Fruit fly (Drosophila melanogaster) whole organism, embryonic: Measurements from ENCODE around the gene CG14676.

Experiments
- BEAF-32 ChIP-seq: fragments of 200-800 bp; sonication (Bioruptor generic); optimal IDR thresholded peaks from 3 replicates; lab custom pipeline; 2017; ENCODE audit warnings: missing biosample characterization, missing genetic modification characterization, mild to moderate bottlenecking, moderate library complexity, missing genetic modification reagents
- Bteb2 ChIP-seq: fragments of 200-800 bp; sonication (Bioruptor generic); optimal IDR thresholded peaks from 2 replicates; lab custom pipeline; 2016; ENCODE audit warnings: missing biosample characterization, missing genetic modification characterization
- CG10565 ChIP-seq: fragments of 200-800 bp; sonication (Bioruptor generic); optimal IDR thresholded peaks from 3 replicates; lab custom pipeline; 2016; ENCODE audit warnings: missing biosample characterization, mild to moderate bottlenecking, missing genetic modification characterization
- CG10654 ChIP-seq: fragments of 200-800 bp; sonication (Bioruptor generic); optimal IDR thresholded peaks from 2 replicates; lab custom pipeline; 2016; ENCODE audit warnings: missing biosample characterization, missing genetic modification characterization
- CG10959 ChIP-seq: fragments of 200-800 bp; sonication (Bioruptor generic); IDR thresholded peaks from 2 replicates; pipeline ENCODE4 v1.3.6; 2022; ENCODE audit warnings: missing biosample characterization, missing genetic modification characterization
- CG12299 ChIP-seq: fragments of 200-800 bp; sonication (Bioruptor generic); optimal IDR thresholded peaks from 2 replicates; lab custom pipeline; 2018; ENCODE audit warnings: missing biosample characterization, mild to moderate bottlenecking, missing genetic modification characterization
- CG12659 ChIP-seq: fragments of 200-800 bp; sonication (Bioruptor generic); optimal IDR thresholded peaks from 3 replicates; lab custom pipeline; 2017; ENCODE audit warnings: mild to moderate bottlenecking, missing biosample characterization, missing genetic modification reagents, missing genetic modification characterization
- CG12744 ChIP-seq: fragments of 200-800 bp; sonication (Bioruptor generic); optimal IDR thresholded peaks from 2 replicates; lab custom pipeline; 2016; ENCODE audit warnings: missing biosample characterization, missing genetic modification characterization
- CG13287 ChIP-seq: fragments of 200-800 bp; sonication (Bioruptor generic); IDR thresholded peaks from 2 replicates; pipeline ENCODE4 v1.3.6; 2022; ENCODE audit warnings: missing biosample characterization, missing genetic modification characterization; ENCODE audit not compliant: partially characterized antibody
- CG14710 ChIP-seq: fragments of 200-800 bp; sonication (Bioruptor generic); optimal IDR thresholded peaks from 3 replicates; lab custom pipeline; 2019; ENCODE audit warnings: missing biosample characterization, mild to moderate bottlenecking, missing genetic modification characterization, moderate library complexity
- CG2116 ChIP-seq: fragments of 200-800 bp; sonication (Bioruptor generic); optimal IDR thresholded peaks from 3 replicates; lab custom pipeline; 2018; ENCODE audit warnings: missing biosample characterization, mild to moderate bottlenecking, missing genetic modification characterization
- CG2889 ChIP-seq: fragments of 200-800 bp; sonication (Bioruptor generic); IDR thresholded peaks from 3 replicates; pipeline ENCODE4 v1.3.6; 2022; ENCODE audit warnings: missing biosample characterization, missing genetic modification characterization
- CG30403 ChIP-seq: fragments of 200-800 bp; sonication (Bioruptor generic); optimal IDR thresholded peaks from 3 replicates; lab custom pipeline; 2016; ENCODE audit warnings: missing biosample characterization, missing genetic modification characterization
- CG31388 ChIP-seq: fragments of 200-800 bp; sonication (Bioruptor generic); optimal IDR thresholded peaks from 2 replicates; lab custom pipeline; 2016; ENCODE audit warnings: missing biosample characterization, missing genetic modification characterization
- CG33557 ChIP-seq: fragments of 200-800 bp; sonication (Bioruptor generic); optimal IDR thresholded peaks from 2 replicates; lab custom pipeline; 2019; ENCODE audit warnings: missing biosample characterization, mild to moderate bottlenecking, missing genetic modification characterization, moderate library complexity
- CG34224 ChIP-seq: fragments of 200-800 bp; sonication (Bioruptor generic); IDR thresholded peaks from 3 replicates; pipeline ENCODE4 v1.3.6; 2022; ENCODE audit warnings: missing biosample characterization, missing genetic modification characterization; ENCODE audit not compliant: partially characterized antibody
- CG4282 ChIP-seq: fragments of 200-800 bp; sonication (Bioruptor generic); optimal IDR thresholded peaks from 2 replicates; lab custom pipeline; 2016; ENCODE audit warnings: missing biosample characterization, missing genetic modification characterization
- CG4404 ChIP-seq: fragments of 200-800 bp; sonication (Bioruptor generic); IDR thresholded peaks from 2 replicates; pipeline ENCODE4 v1.3.6; 2022; ENCODE audit warnings: missing biosample characterization, missing genetic modification characterization
- CG4854 ChIP-seq: fragments of 200-800 bp; sonication (Bioruptor generic); optimal IDR thresholded peaks from 2 replicates; lab custom pipeline; 2016; ENCODE audit warnings: missing biosample characterization, missing genetic modification characterization, inconsistent platforms
- CG7271 ChIP-seq: fragments of 200-800 bp; sonication (Bioruptor generic); optimal IDR thresholded peaks from 2 replicates; lab custom pipeline; 2018; ENCODE audit warnings: missing biosample characterization, mild to moderate bottlenecking, missing genetic modification characterization, moderate library complexity
- CG7372 ChIP-seq: fragments of 200-800 bp; sonication (Bioruptor generic); IDR thresholded peaks from 2 replicates; pipeline ENCODE4 v1.3.6; 2022; ENCODE audit warnings: missing biosample characterization, missing genetic modification characterization
- CG7839 ChIP-seq: fragments of 200-800 bp; sonication (Bioruptor generic); optimal IDR thresholded peaks from 3 replicates; lab custom pipeline; 2018; ENCODE audit warnings: missing biosample characterization, mild to moderate bottlenecking, missing genetic modification characterization, moderate library complexity
- CG8924 ChIP-seq: fragments of 200-800 bp; optimal IDR thresholded peaks from 3 replicates; lab custom pipeline; 2019; ENCODE audit warnings: missing biosample characterization, mild to moderate bottlenecking, missing genetic modification characterization, moderate library complexity
- CG9932 ChIP-seq: fragments of 200-800 bp; sonication (Bioruptor generic); IDR thresholded peaks from 2 replicates; pipeline ENCODE4 v1.3.6; 2022; ENCODE audit warnings: missing biosample characterization, missing genetic modification characterization
- Dad ChIP-seq: fragments of 200-800 bp; sonication (Bioruptor generic); optimal IDR thresholded peaks from 3 replicates; lab custom pipeline; 2016; ENCODE audit warnings: missing biosample characterization, missing genetic modification characterization
- Dip2 ChIP-seq: fragments of 200-800 bp; sonication (Bioruptor generic); IDR thresholded peaks from 2 replicates; pipeline ENCODE4 v1.3.6; 2022; ENCODE audit warnings: missing biosample characterization, missing genetic modification characterization
- Dll ChIP-seq: fragments of 200-800 bp; sonication (Bioruptor generic); IDR thresholded peaks from 4 replicates; pipeline ENCODE4 v1.3.6; 2022; ENCODE audit warnings: missing biosample characterization, missing genetic modification characterization; ENCODE audit not compliant: partially characterized antibody
- HmgZ ChIP-seq: fragments of 200-800 bp; sonication (Bioruptor generic); optimal IDR thresholded peaks from 2 replicates; lab custom pipeline; 2018; ENCODE audit warnings: missing biosample characterization, mild to moderate bottlenecking, missing genetic modification characterization
- Hmr ChIP-seq: fragments of 200-800 bp; sonication (Bioruptor generic); optimal IDR thresholded peaks from 3 replicates; lab custom pipeline; 2017; ENCODE audit warnings: mild to moderate bottlenecking, missing biosample characterization, missing genetic modification reagents, missing genetic modification characterization
- Hmx ChIP-seq: fragments of 200-800 bp; sonication (Bioruptor generic); optimal IDR thresholded peaks from 2 replicates; lab custom pipeline; 2016; ENCODE audit warnings: missing biosample characterization, missing genetic modification characterization
- Hr51 ChIP-seq, 2 experiments: fragments of 200-800 bp; sonication (Bioruptor generic); optimal IDR thresholded peaks; 2 replicates in 1 of 2; 3 replicates in 1 of 2; lab custom pipeline; 2016 to 2018; ENCODE audit warnings: missing biosample characterization in 2 of 2, missing genetic modification characterization in 2 of 2, mild to moderate bottlenecking in 1 of 2, moderate library complexity in 1 of 2
- Nf-YC ChIP-seq: fragments of 200-800 bp; optimal IDR thresholded peaks from 3 replicates; lab custom pipeline; 2019; ENCODE audit warnings: missing biosample characterization, mild to moderate bottlenecking, missing genetic modification characterization, moderate library complexity
- PHDP ChIP-seq: fragments of 200-800 bp; sonication (Bioruptor generic); optimal IDR thresholded peaks from 3 replicates; lab custom pipeline; 2018; ENCODE audit warnings: missing biosample characterization, mild to moderate bottlenecking, missing genetic modification characterization, moderate library complexity
- Ptx1 ChIP-seq: fragments of 200-800 bp; sonication (Bioruptor generic); IDR thresholded peaks from 2 replicates; pipeline ENCODE4 v1.3.6; 2022; ENCODE audit warnings: missing biosample characterization, missing genetic modification characterization
- abd-A ChIP-seq: fragments of 200-800 bp; sonication (Bioruptor generic); optimal IDR thresholded peaks from 3 replicates; lab custom pipeline; 2019; ENCODE audit warnings: missing biosample characterization, mild to moderate bottlenecking, missing genetic modification characterization, moderate library complexity
- cwo ChIP-seq: fragments of 200-800 bp; sonication (Bioruptor generic); optimal IDR thresholded peaks from 3 replicates; lab custom pipeline; 2017; ENCODE audit warnings: missing biosample characterization, missing genetic modification characterization, mild to moderate bottlenecking, moderate library complexity, missing genetic modification reagents
- da ChIP-seq: fragments of 200-800 bp; sonication (Bioruptor generic); optimal IDR thresholded peaks from 2 replicates; lab custom pipeline; 2016; ENCODE audit warnings: missing biosample characterization, missing genetic modification characterization
- dimm ChIP-seq: fragments of 200-800 bp; sonication (Bioruptor generic); IDR thresholded peaks from 2 replicates; pipeline ENCODE4 v1.3.6; 2022; ENCODE audit warnings: missing biosample characterization, missing genetic modification characterization
- fd3F ChIP-seq: fragments of 200-800 bp; sonication (Bioruptor generic); optimal IDR thresholded peaks from 2 replicates; lab custom pipeline; 2018; ENCODE audit warnings: missing biosample characterization, mild to moderate bottlenecking, missing genetic modification characterization, moderate library complexity
- fu2 ChIP-seq: fragments of 200-800 bp; sonication (Bioruptor generic); optimal IDR thresholded peaks from 2 replicates; lab custom pipeline; 2016; ENCODE audit warnings: missing biosample characterization, missing genetic modification characterization
- ham ChIP-seq: fragments of 200-800 bp; sonication (Bioruptor generic); IDR thresholded peaks from 2 replicates; pipeline ENCODE4 v1.3.6; 2022; ENCODE audit warnings: missing biosample characterization, missing genetic modification characterization
- ind ChIP-seq: fragments of 200-800 bp; sonication (Bioruptor generic); optimal IDR thresholded peaks from 3 replicates; lab custom pipeline; 2016; ENCODE audit warnings: missing biosample characterization, missing genetic modification characterization
- lilli ChIP-seq: fragments of 200-800 bp; sonication (Bioruptor generic); optimal IDR thresholded peaks from 3 replicates; lab custom pipeline; 2016; ENCODE audit warnings: missing biosample characterization, missing genetic modification characterization
- p53 ChIP-seq: fragments of 200-800 bp; sonication (Bioruptor generic); optimal IDR thresholded peaks from 2 replicates; lab custom pipeline; 2016; ENCODE audit warnings: missing biosample characterization, missing genetic modification characterization
- phol ChIP-seq: fragments of 200-800 bp; sonication (Bioruptor generic); optimal IDR thresholded peaks from 3 replicates; lab custom pipeline; 2018; ENCODE audit warnings: missing biosample characterization, mild to moderate bottlenecking, missing genetic modification characterization, moderate library complexity
- pros ChIP-seq: fragments of 200-800 bp; sonication (Bioruptor generic); optimal IDR thresholded peaks from 3 replicates; lab custom pipeline; 2019; ENCODE audit warnings: missing biosample characterization, mild to moderate bottlenecking, missing genetic modification characterization, moderate library complexity
- pum ChIP-seq: fragments of 200-800 bp; sonication (Bioruptor generic); optimal IDR thresholded peaks from 2 replicates; lab custom pipeline; 2016; ENCODE audit warnings: missing biosample characterization, missing genetic modification characterization
- slp2 ChIP-seq: fragments of 200-800 bp; sonication (Bioruptor generic); optimal IDR thresholded peaks from 2 replicates; lab custom pipeline; 2016; ENCODE audit warnings: missing biosample characterization, missing genetic modification characterization
- sr ChIP-seq: fragments of 200-800 bp; sonication (Bioruptor generic); IDR thresholded peaks from 3 replicates; pipeline ENCODE4 v1.3.6; 2022; ENCODE audit warnings: missing biosample characterization, missing genetic modification characterization
- unpg ChIP-seq: fragments of 200-800 bp; sonication (Bioruptor generic); optimal IDR thresholded peaks from 3 replicates; lab custom pipeline; 2018; ENCODE audit warnings: missing biosample characterization, mild to moderate bottlenecking, missing genetic modification characterization, moderate library complexity
- zen ChIP-seq: fragments of 200-800 bp; sonication (Bioruptor generic); optimal IDR thresholded peaks from 3 replicates; lab custom pipeline; 2018; ENCODE audit warnings: missing biosample characterization, mild to moderate bottlenecking, missing genetic modification characterization, moderate library complexity

Gene CG14676

dm6 chr3R:5824456-5824855 lies 22.6 kb upstream of the CG14676 start, which contains the start of the genes Sec20 and dgrn (continued):
- peak; percentile 87 for TF ChIP-seq CG9932 (GFP tag; lab: Robert Waterston, UW)
- peak; percentile 50 for TF ChIP-seq CG7271
- TF ChIP-seq slp2 (GFP tag; lab: Kevin White, UChicago) = no peak
- TF ChIP-seq Dll (GFP tag; lab: Robert Waterston, UW) = peak; percentile 96
- TF ChIP-seq CG2116 = peak; percentile 81
- peak; percentile 90 for TF ChIP-seq CG34224 (GFP tag; lab: Robert Waterston, UW)
- peak; percentile 50 for TF ChIP-seq CG4854 (GFP tag; lab: Kevin White, UChicago)
- no peak for TF ChIP-seq CG2889 (GFP tag; lab: Robert Waterston, UW)
- peak; percentile 66 for TF ChIP-seq Nf-YC (tag; lab: Kevin White, UChicago)
- TF ChIP-seq CG13287 (GFP tag; lab: Robert Waterston, UW) = peak; percentile 95
- peak; percentile 73 for TF ChIP-seq CG8924
- TF ChIP-seq da (GFP tag; lab: Kevin White, UChicago) = no peak
- TF ChIP-seq Bteb2 (GFP tag; lab: Kevin White, UChicago) = peak; percentile 18
- peak; percentile 77 for TF ChIP-seq PHDP
- TF ChIP-seq lilli (GFP tag; lab: Kevin White, UChicago) = peak; percentile 76
- no peak for TF ChIP-seq CG31388 (GFP tag; lab: Kevin White, UChicago)
- no peak for TF ChIP-seq sr
- TF ChIP-seq Dad (GFP tag; lab: Kevin White, UChicago) = no peak
- TF ChIP-seq unpg (GFP tag; lab: Kevin White, UChicago) = peak; percentile 62
- TF ChIP-seq ind = peak; percentile 70
- TF ChIP-seq CG33557 (GFP tag; lab: Kevin White, UChicago) = no peak
- peak; percentile 28 for TF ChIP-seq CG12299
- TF ChIP-seq CG14710 (tag; lab: Kevin White, UChicago) = peak; percentile 89
- TF ChIP-seq fd3F = peak; percentile 32
- TF ChIP-seq pum (GFP tag; lab: Kevin White, UChicago) = peak; percentile 4
- peak; percentile 75 for TF ChIP-seq Ptx1
- TF ChIP-seq Hmx (GFP tag; lab: Kevin White, UChicago) = no peak
- no peak for TF ChIP-seq ham (GFP tag; lab: Robert Waterston, UW)
- peak; percentile 40 to 55 for TF ChIP-seq Hr51 (GFP tag; optimal IDR thresholded peaks at IDR 0.05; lab: Kevin White, UChicago)
- no peak for TF ChIP-seq CG4282
- no peak for TF ChIP-seq CG10565 (GFP tag; lab: Kevin White, UChicago)
- peak; percentile 62 for TF ChIP-seq HmgZ (tag; lab: Kevin White, UChicago)
- peak; percentile 31 for TF ChIP-seq cwo
- peak; percentile 53 for TF ChIP-seq CG4404
- peak; percentile 96 for TF ChIP-seq BEAF-32 (GFP tag; lab: Kevin White, UChicago)
- TF ChIP-seq CG12659 (GFP tag; lab: Kevin White, UChicago) = peak; percentile 82
- no peak for TF ChIP-seq fu2 (GFP tag; lab: Kevin White, UChicago)
- TF ChIP-seq Hmr = peak; percentile 70
- TF ChIP-seq CG10959 = peak; percentile 28; the same call in 1 of the 2 replicates
- peak; percentile 50 for TF ChIP-seq CG10654 (GFP tag; lab: Kevin White, UChicago)
- TF ChIP-seq CG30403 (GFP tag; lab: Kevin White, UChicago) = peak; percentile 84
- no peak for TF ChIP-seq CG12744 (GFP tag; lab: Kevin White, UChicago)
- TF ChIP-seq CG7839 (tag; lab: Kevin White, UChicago) = peak; percentile 62
- no peak for TF ChIP-seq CG7372 (GFP tag; lab: Robert Waterston, UW)
- no peak for TF ChIP-seq Dip2 (GFP tag; lab: Robert Waterston, UW)
- TF ChIP-seq phol = peak; percentile 87
- TF ChIP-seq abd-A (tag; lab: Kevin White, UChicago) = no peak
- TF ChIP-seq dimm (GFP tag; lab: Robert Waterston, UW) = no peak
- no peak for TF ChIP-seq p53 (GFP tag; lab: Kevin White, UChicago)
- TF ChIP-seq zen (tag; lab: Kevin White, UChicago) = peak; percentile 69
- no peak for TF ChIP-seq pros (GFP tag; lab: Kevin White, UChicago)
